Worm (Caenorhabditis elegans) whole organism, young adult: ENCODE results near the gene F58F12.1.

Experiments
- B0019.2 ChIP-seq: fragments of 200-800 bp; sonication (Bioruptor generic); conservative IDR thresholded peaks from 2 replicates; pipeline ENCODE4 v1.3.6; 2022; ENCODE audit warnings: missing genetic modification reagents, missing genetic modification characterization, missing compliant biosample characterization
- B0261.1 ChIP-seq: sonication (generic microtip); optimal IDR thresholded peaks from 2 replicates; lab custom pipeline; 2016; ENCODE audit warnings: mild to moderate bottlenecking, missing genetic modification characterization, moderate library complexity, missing compliant biosample characterization
- C06A6.2 ChIP-seq: fragments of 200-800 bp; sonication (Bioruptor generic); conservative IDR thresholded peaks from 2 replicates; pipeline ENCODE4 v1.3.6; 2022; ENCODE audit warnings: missing genetic modification characterization, missing compliant biosample characterization
- F23B12.7 ChIP-seq: sonication (generic microtip); optimal IDR thresholded peaks from 2 replicates; lab custom pipeline; 2017; ENCODE audit warnings: missing genetic modification characterization, mild to moderate bottlenecking, missing compliant biosample characterization, antibody characterized with exemption, moderate library complexity; ENCODE audit not compliant: insufficient read depth
- F39B2.1 ChIP-seq: fragments of 200-800 bp; sonication (Bioruptor generic); IDR thresholded peaks from 2 replicates; pipeline ENCODE4 v1.3.6; 2022; ENCODE audit warnings: missing genetic modification reagents, missing genetic modification characterization, missing compliant biosample characterization
- T07F8.4 ChIP-seq: sonication (generic microtip); optimal IDR thresholded peaks from 2 replicates; lab custom pipeline; 2016; ENCODE audit warnings: mild to moderate bottlenecking, missing genetic modification characterization, moderate library complexity, missing compliant biosample characterization
- T26A5.8 ChIP-seq: sonication (generic microtip); optimal IDR thresholded peaks from 2 replicates; lab custom pipeline; 2016; ENCODE audit warnings: missing genetic modification characterization, missing compliant biosample characterization
- Y56A3A.18 ChIP-seq: fragments of 200-800 bp; sonication (Bioruptor generic); IDR thresholded peaks from 2 replicates; pipeline ENCODE4 v1.3.6; 2022; ENCODE audit warnings: missing genetic modification reagents, missing genetic modification characterization, missing compliant biosample characterization
- Y67H2A.10 ChIP-seq: fragments of 200-800 bp; sonication (Bioruptor generic); conservative IDR thresholded peaks from 2 replicates; pipeline ENCODE4 v1.3.6; 2022; ENCODE audit warnings: missing genetic modification reagents, missing genetic modification characterization, missing compliant biosample characterization
- Y79H2A.3 ChIP-seq: fragments of 200-800 bp; sonication (Bioruptor generic); conservative IDR thresholded peaks from 2 replicates; pipeline ENCODE4 v1.3.6; 2022; ENCODE audit warnings: missing genetic modification reagents, missing genetic modification characterization, missing compliant biosample characterization
- Y95B8A.8 ChIP-seq: fragments of 200-800 bp; sonication (Bioruptor generic); IDR thresholded peaks from 2 replicates; pipeline ENCODE4 v1.3.6; 2022; ENCODE audit warnings: missing genetic modification reagents, missing genetic modification characterization, missing compliant biosample characterization
- ZK185.1 ChIP-seq: sonication (generic microtip); optimal IDR thresholded peaks from 2 replicates; lab custom pipeline; 2016; ENCODE audit warnings: mild to moderate bottlenecking, missing genetic modification characterization, missing compliant biosample characterization; ENCODE audit not compliant: poor library complexity, severe bottlenecking
- ama-1 ChIP-seq, 3 experiments: fragments of 150-350 bp in 1 of 3; sonication (generic microtip) in 2 of 3; optimal IDR thresholded peaks; 2 replicates each; lab custom pipeline; 2014 to 2018; ENCODE audit warnings: missing biosample characterization in 2 of 3, missing genetic modification characterization in 2 of 3, missing genetic modification reagents in 2 of 3
- aptf-3 ChIP-seq: fragments of 200-800 bp; sonication (Bioruptor generic); IDR thresholded peaks from 2 replicates; pipeline ENCODE4 v1.3.6; 2022; ENCODE audit warnings: missing genetic modification characterization, missing compliant biosample characterization
- attf-5 ChIP-seq: fragments of 200-800 bp; sonication (Bioruptor generic); optimal IDR thresholded peaks from 2 replicates; lab custom pipeline; 2018; ENCODE audit warnings: mild to moderate bottlenecking, missing genetic modification characterization, missing compliant biosample characterization
- ccch-3 ChIP-seq: fragments of 200-800 bp; sonication (Bioruptor generic); optimal IDR thresholded peaks from 2 replicates; lab custom pipeline; 2018; ENCODE audit warnings: mild to moderate bottlenecking, missing genetic modification characterization, missing compliant biosample characterization
- ceh-91 ChIP-seq: fragments of 200-800 bp; sonication (Bioruptor generic); IDR thresholded peaks from 2 replicates; pipeline ENCODE4 v1.3.6; 2022; ENCODE audit warnings: missing genetic modification reagents, missing genetic modification characterization, missing compliant biosample characterization
- die-1 ChIP-seq: sonication (generic microtip); optimal IDR thresholded peaks from 2 replicates; lab custom pipeline; 2016; ENCODE audit warnings: missing genotype, mild to moderate bottlenecking, missing genetic modification characterization, missing compliant biosample characterization
- ets-4 ChIP-seq: fragments of 200-800 bp; sonication (Bioruptor generic); optimal IDR thresholded peaks from 2 replicates; lab custom pipeline; 2018; ENCODE audit warnings: mild to moderate bottlenecking, missing genetic modification characterization, missing compliant biosample characterization
- fkh-3 ChIP-seq: sonication (generic microtip); optimal IDR thresholded peaks from 2 replicates; lab custom pipeline; 2016; ENCODE audit warnings: mild to moderate bottlenecking, missing genetic modification characterization, missing compliant biosample characterization
- hlh-12 ChIP-seq: sonication (generic microtip); optimal IDR thresholded peaks from 2 replicates; lab custom pipeline; 2016; ENCODE audit warnings: missing genetic modification characterization, missing compliant biosample characterization
- hmg-20 ChIP-seq: fragments of 200-800 bp; sonication (Bioruptor generic); IDR thresholded peaks from 2 replicates; pipeline ENCODE4 v1.3.6; 2022; ENCODE audit warnings: missing genetic modification reagents, missing genetic modification characterization, missing compliant biosample characterization
- hrde-1 ChIP-seq: sonication (generic microtip); optimal IDR thresholded peaks from 2 replicates; lab custom pipeline; 2016; ENCODE audit warnings: missing genetic modification characterization, mild to moderate bottlenecking, missing compliant biosample characterization, moderate library complexity, missing genotype, missing genetic modification reagents, borderline replicate concordance
- hsf-1 ChIP-seq: fragments of 200-800 bp; sonication (Bioruptor generic); IDR thresholded peaks from 2 replicates; pipeline ENCODE4 v1.3.6; 2022; ENCODE audit warnings: missing genetic modification reagents, missing genetic modification characterization, missing compliant biosample characterization
- lin-26 ChIP-seq: fragments of 200-800 bp; sonication (Bioruptor generic); IDR thresholded peaks from 2 replicates; pipeline ENCODE4 v1.3.6; 2022; ENCODE audit warnings: missing genetic modification reagents, missing genetic modification characterization, missing compliant biosample characterization
- lin-35 ChIP-seq, 3 experiments: fragments of 150-350 bp in 2 of 3; sonication (generic microtip) in 1 of 3; optimal IDR thresholded peaks; 2 replicates each; lab custom pipeline; 2014 to 2018; ENCODE audit warnings: missing biosample characterization in 3 of 3, missing genetic modification characterization in 3 of 3, missing genetic modification reagents in 3 of 3
- lin-40 ChIP-seq: sonication (generic microtip); optimal IDR thresholded peaks from 2 replicates; lab custom pipeline; 2016; ENCODE audit warnings: missing genetic modification characterization, mild to moderate bottlenecking, missing compliant biosample characterization, missing genotype, missing genetic modification reagents
- lsl-1 ChIP-seq: fragments of 200-800 bp; sonication (Bioruptor generic); optimal IDR thresholded peaks from 2 replicates; lab custom pipeline; 2018; ENCODE audit warnings: mild to moderate bottlenecking, missing genetic modification characterization, moderate library complexity, missing compliant biosample characterization
- madf-10 ChIP-seq: sonication (generic microtip); optimal IDR thresholded peaks from 2 replicates; lab custom pipeline; 2016; ENCODE audit warnings: mild to moderate bottlenecking, missing genetic modification characterization, missing compliant biosample characterization
- madf-6 ChIP-seq: fragments of 200-800 bp; sonication (Bioruptor generic); IDR thresholded peaks from 2 replicates; pipeline ENCODE4 v1.3.6; 2022; ENCODE audit warnings: missing genetic modification reagents, missing genetic modification characterization, missing compliant biosample characterization
- mel-28 ChIP-seq: sonication (generic microtip); optimal IDR thresholded peaks from 2 replicates; lab custom pipeline; 2016; ENCODE audit warnings: borderline replicate concordance, mild to moderate bottlenecking, missing genetic modification characterization, missing compliant biosample characterization
- mxl-1 ChIP-seq: sonication (generic microtip); optimal IDR thresholded peaks from 2 replicates; lab custom pipeline; 2016; ENCODE audit warnings: missing genetic modification characterization, missing compliant biosample characterization
- pbrm-1 ChIP-seq: fragments of 200-800 bp; sonication (Bioruptor generic); IDR thresholded peaks from 2 replicates; pipeline ENCODE4 v1.3.6; 2022; ENCODE audit warnings: missing genetic modification reagents, missing genetic modification characterization, missing compliant biosample characterization
- sdz-38 ChIP-seq: sonication (generic microtip); optimal IDR thresholded peaks from 2 replicates; lab custom pipeline; 2016; ENCODE audit warnings: missing genotype, missing genetic modification characterization, missing compliant biosample characterization
- sea-2 ChIP-seq: fragments of 200-800 bp; sonication (Bioruptor generic); IDR thresholded peaks from 2 replicates; pipeline ENCODE4 v1.3.6; 2022; ENCODE audit warnings: missing genetic modification characterization, missing compliant biosample characterization
- snpc-4 ChIP-seq, 5 experiments: fragments of 150-350 bp in 1 of 5; sonication (generic microtip) in 4 of 5; optimal IDR thresholded peaks; 2 replicates each; lab custom pipeline; 2014 to 2018; ENCODE audit warnings: missing genetic modification characterization in 5 of 5, missing biosample characterization in 3 of 5, antibody characterized with exemption in 2 of 5, mild to moderate bottlenecking in 2 of 5, missing compliant biosample characterization in 2 of 5, missing genotype in 2 of 5, moderate library complexity in 2 of 5, missing genetic modification reagents in 1 of 5
- zim-3 ChIP-seq: sonication (generic microtip); optimal IDR thresholded peaks from 2 replicates; lab custom pipeline; 2017; ENCODE audit warnings: mild to moderate bottlenecking, missing genetic modification characterization, moderate library complexity, missing compliant biosample characterization
- ztf-22 ChIP-seq: fragments of 200-800 bp; sonication (Bioruptor generic); optimal IDR thresholded peaks from 2 replicates; lab custom pipeline; 2018; ENCODE audit warnings: mild to moderate bottlenecking, missing genetic modification characterization, moderate library complexity, missing compliant biosample characterization

Gene F58F12.1

ce11 chrII:6365237-6365815, 18.1 kb upstream of the F58F12.1 start, which contains the start of the genes ani-2 and clec-88 (continued):
- TF ChIP-seq Y56A3A.18 (GFP tag; lab: Robert Waterston, UW) (no peak), Y79H2A.3 (no peak), snpc-4 (GFP tag; optimal IDR thresholded peaks at IDR 0.05; lab: Kevin White, UChicago) (no peak), snpc-4 (tag; optimal IDR thresholded peaks at IDR 0.05; lab: Kevin White, UChicago) (peak in 1 of 4 experiments; percentile 17), T26A5.8 (tag; lab: Kevin White, UChicago) (no peak), T07F8.4 (no peak), F23B12.7 (peak; percentile 73), B0019.2 (GFP tag; lab: Robert Waterston, UW) (no peak; the same call in 1 of the 2 replicates), sdz-38 (tag; lab: Kevin White, UChicago) (no peak), fkh-3 (tag; lab: Kevin White, UChicago) (no peak), hrde-1 (tag; lab: Kevin White, UChicago) (no peak), hmg-20 (GFP tag; lab: Robert Waterston, UW) (no peak), B0261.1 (no peak), ets-4 (GFP tag; lab: Kevin White, UChicago) (no peak), ccch-3 (GFP tag; lab: Kevin White, UChicago) (no peak), lin-26 (GFP tag; lab: Robert Waterston, UW) (no peak), lin-40 (tag; lab: Kevin White, UChicago) (no peak), Y67H2A.10 (GFP tag; lab: Robert Waterston, UW) (no peak), pbrm-1 (GFP tag; lab: Robert Waterston, UW) (no peak), madf-10 (no peak), attf-5 (GFP tag; lab: Kevin White, UChicago) (no peak), ama-1 (optimal IDR thresholded peaks at IDR 0.05; lab: Kevin White, UChicago) (no peak), ama-1 (GFP tag; optimal IDR thresholded peaks at IDR 0.05; lab: Kevin White, UChicago) (no peak), lin-35 (GFP tag; optimal IDR thresholded peaks at IDR 0.05; lab: Kevin White, UChicago) (peak in 1 of 3 experiments; percentile 29), hlh-12 (tag; lab: Kevin White, UChicago) (no peak), lsl-1 (peak; percentile 98), madf-6 (peak; percentile 95), mel-28 (tag; lab: Kevin White, UChicago) (no peak), Y95B8A.8 (GFP tag; lab: Robert Waterston, UW) (0 out of 2 replicates have a peak, but pooled peaks have one; percentile 8), sea-2 (GFP tag; lab: Robert Waterston, UW) (no peak), C06A6.2 (GFP tag; lab: Robert Waterston, UW) (no peak), die-1 (tag; lab: Kevin White, UChicago) (no peak), aptf-3 (GFP tag; lab: Robert Waterston, UW) (no peak), F39B2.1 (GFP tag; lab: Robert Waterston, UW) (no peak), mxl-1 (tag; lab: Kevin White, UChicago) (no peak), zim-3 (tag; lab: Kevin White, UChicago) (no peak), hsf-1 (GFP tag; lab: Robert Waterston, UW) (0 out of 2 replicates have a peak, but pooled peaks have one; percentile 45), ZK185.1 (tag; lab: Kevin White, UChicago) (no peak), ztf-22 (GFP tag; lab: Kevin White, UChicago) (no peak), ceh-91 (GFP tag; lab: Robert Waterston, UW) (peak; percentile 85)
- TF ChIP-seq, all 124 proteins: peak for 28
